Fruit fly (Drosophila melanogaster) whole organism, embryonic: ENCODE results near the gene GstD4.

Experiments
- Atf-2 ChIP-seq: fragments of 200-800 bp; sonication (Bioruptor generic); optimal IDR thresholded peaks from 2 replicates; lab custom pipeline; 2016; ENCODE audit warnings: missing biosample characterization, missing genetic modification characterization
- Bgb ChIP-seq: fragments of 200-800 bp; sonication (Bioruptor generic); IDR thresholded peaks from 2 replicates; pipeline ENCODE4 v1.3.6; 2022; ENCODE audit warnings: missing biosample characterization, missing genetic modification characterization; ENCODE audit not compliant: partially characterized antibody
- CG12104 ChIP-seq: fragments of 200-800 bp; sonication (Bioruptor generic); optimal IDR thresholded peaks from 3 replicates; lab custom pipeline; 2016; ENCODE audit warnings: missing biosample characterization, missing genetic modification characterization
- CG12155 ChIP-seq: fragments of 200-800 bp; sonication (Bioruptor generic); optimal IDR thresholded peaks from 3 replicates; lab custom pipeline; 2016; ENCODE audit warnings: missing biosample characterization, missing genetic modification characterization
- CG13287 ChIP-seq: fragments of 200-800 bp; sonication (Bioruptor generic); IDR thresholded peaks from 2 replicates; pipeline ENCODE4 v1.3.6; 2022; ENCODE audit warnings: missing biosample characterization, missing genetic modification characterization; ENCODE audit not compliant: partially characterized antibody
- CG1602 ChIP-seq: fragments of 200-800 bp; sonication (Bioruptor generic); optimal IDR thresholded peaks from 3 replicates; lab custom pipeline; 2016; ENCODE audit warnings: missing biosample characterization, missing genetic modification characterization
- CG1603 ChIP-seq: fragments of 200-800 bp; sonication (Bioruptor generic); optimal IDR thresholded peaks from 2 replicates; lab custom pipeline; 2019; ENCODE audit warnings: missing biosample characterization, mild to moderate bottlenecking, missing genetic modification characterization, moderate library complexity
- CG16779 ChIP-seq: fragments of 200-800 bp; sonication (Bioruptor generic); IDR thresholded peaks from 2 replicates; pipeline ENCODE4 v1.3.6; 2022; ENCODE audit warnings: missing biosample characterization, missing genetic modification characterization
- CG16813 ChIP-seq: fragments of 200-800 bp; sonication (Bioruptor generic); IDR thresholded peaks from 3 replicates; pipeline ENCODE4 v1.3.6; 2022; ENCODE audit warnings: missing biosample characterization, missing genetic modification characterization; ENCODE audit not compliant: partially characterized antibody
- CG17829 ChIP-seq: fragments of 200-800 bp; optimal IDR thresholded peaks from 2 replicates; lab custom pipeline; 2019; ENCODE audit warnings: missing biosample characterization, mild to moderate bottlenecking, missing genetic modification characterization, moderate library complexity
- CG2116 ChIP-seq: fragments of 200-800 bp; sonication (Bioruptor generic); optimal IDR thresholded peaks from 3 replicates; lab custom pipeline; 2018; ENCODE audit warnings: missing biosample characterization, mild to moderate bottlenecking, missing genetic modification characterization
- CG30020 ChIP-seq: fragments of 200-800 bp; optimal IDR thresholded peaks from 2 replicates; lab custom pipeline; 2019; ENCODE audit warnings: missing biosample characterization, mild to moderate bottlenecking, missing genetic modification characterization, moderate library complexity
- CG4617 ChIP-seq: fragments of 200-800 bp; sonication (Bioruptor generic); optimal IDR thresholded peaks from 3 replicates; lab custom pipeline; 2016; ENCODE audit warnings: missing biosample characterization, missing genetic modification characterization, borderline replicate concordance
- CG6654 ChIP-seq: fragments of 200-800 bp; sonication (Bioruptor generic); optimal IDR thresholded peaks from 2 replicates; lab custom pipeline; 2017; ENCODE audit warnings: missing biosample characterization, mild to moderate bottlenecking, missing genetic modification characterization
- CG7928 ChIP-seq: fragments of 200-800 bp; sonication (Bioruptor generic); optimal IDR thresholded peaks from 2 replicates; lab custom pipeline; 2017; ENCODE audit warnings: missing biosample characterization, mild to moderate bottlenecking, missing genetic modification characterization
- CG8924 ChIP-seq: fragments of 200-800 bp; optimal IDR thresholded peaks from 3 replicates; lab custom pipeline; 2019; ENCODE audit warnings: missing biosample characterization, mild to moderate bottlenecking, missing genetic modification characterization, moderate library complexity
- E2f2 ChIP-seq: fragments of 200-800 bp; sonication (Bioruptor generic); IDR thresholded peaks from 2 replicates; pipeline ENCODE4 v1.3.6; 2022; ENCODE audit warnings: missing biosample characterization, missing genetic modification characterization
- GATAe ChIP-seq: fragments of 200-800 bp; sonication (Bioruptor generic); conservative IDR thresholded peaks from 2 replicates; pipeline ENCODE4 v1.3.6; 2022; ENCODE audit warnings: missing biosample characterization, missing genetic modification characterization
- Hmr ChIP-seq: fragments of 200-800 bp; sonication (Bioruptor generic); optimal IDR thresholded peaks from 3 replicates; lab custom pipeline; 2017; ENCODE audit warnings: mild to moderate bottlenecking, missing biosample characterization, missing genetic modification reagents, missing genetic modification characterization
- Lhr ChIP-seq: fragments of 200-800 bp; sonication (Bioruptor generic); optimal IDR thresholded peaks from 3 replicates; lab custom pipeline; 2017; ENCODE audit warnings: mild to moderate bottlenecking, missing biosample characterization, missing genetic modification reagents, missing genetic modification characterization
- Med ChIP-seq: fragments of 200-800 bp; sonication (Bioruptor generic); peaks from one replicate; lab custom pipeline; 2016; ENCODE audit warnings: missing biosample characterization, missing genetic modification characterization, mild to moderate bottlenecking, inconsistent platforms, moderate library complexity
- Rfx ChIP-seq: fragments of 200-800 bp; sonication (Bioruptor generic); IDR thresholded peaks from 2 replicates; pipeline ENCODE4 v1.3.6; 2022; ENCODE audit warnings: missing biosample characterization, missing genetic modification characterization
- Sin3A ChIP-seq: fragments of >200 bp; optimal IDR thresholded peaks from 2 replicates; lab custom pipeline; 2018
- Stat92E ChIP-seq, 3 experiments: fragments of >200 bp in 2 of 3; fragments of 200-800 bp in 1 of 3; sonication (Bioruptor generic) in 1 of 3; optimal IDR thresholded peaks; 2 replicates each; lab custom pipeline; 2017 to 2019; ENCODE audit warnings: missing biosample characterization in 3 of 3, missing genetic modification characterization in 3 of 3, mild to moderate bottlenecking in 1 of 3, moderate library complexity in 1 of 3
- YL-1 ChIP-seq: fragments of 200-800 bp; sonication (Bioruptor generic); optimal IDR thresholded peaks from 3 replicates; lab custom pipeline; 2017; ENCODE audit warnings: missing biosample characterization, mild to moderate bottlenecking, missing genetic modification characterization
- bbx ChIP-seq: fragments of 200-800 bp; sonication (Bioruptor generic); IDR thresholded peaks from 2 replicates; pipeline ENCODE4 v1.3.6; 2022; ENCODE audit warnings: missing biosample characterization, missing genetic modification characterization; ENCODE audit not compliant: partially characterized antibody
- chn ChIP-seq: fragments of 200-800 bp; sonication (Bioruptor generic); optimal IDR thresholded peaks from 2 replicates; lab custom pipeline; 2016; ENCODE audit warnings: missing biosample characterization, missing genetic modification characterization
- danr ChIP-seq: fragments of 200-800 bp; sonication (Bioruptor generic); IDR thresholded peaks from 2 replicates; pipeline ENCODE4 v1.3.6; 2022; ENCODE audit warnings: missing biosample characterization, missing genetic modification characterization
- exex ChIP-seq: fragments of 200-800 bp; sonication (Bioruptor generic); optimal IDR thresholded peaks from 4 replicates; lab custom pipeline; 2018; ENCODE audit warnings: missing biosample characterization, mild to moderate bottlenecking, missing genetic modification characterization, moderate library complexity
- fd3F ChIP-seq: fragments of 200-800 bp; sonication (Bioruptor generic); optimal IDR thresholded peaks from 2 replicates; lab custom pipeline; 2018; ENCODE audit warnings: missing biosample characterization, mild to moderate bottlenecking, missing genetic modification characterization, moderate library complexity
- fu2 ChIP-seq: fragments of 200-800 bp; sonication (Bioruptor generic); optimal IDR thresholded peaks from 2 replicates; lab custom pipeline; 2016; ENCODE audit warnings: missing biosample characterization, missing genetic modification characterization
- gfzf ChIP-seq: fragments of 200-800 bp; sonication (Bioruptor generic); optimal IDR thresholded peaks from 2 replicates; lab custom pipeline; 2016; ENCODE audit warnings: missing biosample characterization, mild to moderate bottlenecking, missing genetic modification characterization, moderate library complexity
- grau ChIP-seq: fragments of 200-800 bp; optimal IDR thresholded peaks from 3 replicates; lab custom pipeline; 2019; ENCODE audit warnings: missing biosample characterization, mild to moderate bottlenecking, missing genetic modification characterization, moderate library complexity
- grn ChIP-seq: fragments of 200-800 bp; sonication (Bioruptor generic); optimal IDR thresholded peaks from 3 replicates; lab custom pipeline; 2017; ENCODE audit warnings: missing biosample characterization, missing genetic modification characterization
- gro ChIP-seq: fragments of 200-800 bp; sonication (Bioruptor generic); optimal IDR thresholded peaks from 2 replicates; lab custom pipeline; 2016; ENCODE audit warnings: missing biosample characterization, missing genetic modification characterization
- gsb-n ChIP-seq: fragments of 200-800 bp; sonication (Bioruptor generic); optimal IDR thresholded peaks from 3 replicates; lab custom pipeline; 2018; ENCODE audit warnings: missing biosample characterization, mild to moderate bottlenecking, missing genetic modification characterization
- hbn ChIP-seq: fragments of 200-800 bp; sonication (Bioruptor generic); IDR thresholded peaks from 2 replicates; pipeline ENCODE4 v1.3.6; 2022; ENCODE audit warnings: missing biosample characterization, missing genetic modification characterization; ENCODE audit not compliant: partially characterized antibody
- insv ChIP-seq, 2 experiments: fragments of 200-800 bp; sonication (Bioruptor generic); optimal IDR thresholded peaks; 3 replicates each; lab custom pipeline; 2016 to 2018; ENCODE audit warnings: missing biosample characterization in 2 of 2, missing genetic modification characterization in 2 of 2
- lbe ChIP-seq: fragments of 200-800 bp; sonication (Bioruptor generic); optimal IDR thresholded peaks from 2 replicates; lab custom pipeline; 2016; ENCODE audit warnings: missing biosample characterization, mild to moderate bottlenecking, missing genetic modification characterization
- luna ChIP-seq: fragments of 200-800 bp; sonication (Bioruptor generic); optimal IDR thresholded peaks from 2 replicates; lab custom pipeline; 2016; ENCODE audit warnings: missing biosample characterization, missing genetic modification characterization
- maf-S ChIP-seq: fragments of 200-800 bp; sonication (Bioruptor generic); optimal IDR thresholded peaks from 2 replicates; lab custom pipeline; 2016; ENCODE audit warnings: missing biosample characterization, missing genetic modification characterization
- nmo ChIP-seq: fragments of 200-800 bp; sonication (Bioruptor generic); optimal IDR thresholded peaks from 2 replicates; lab custom pipeline; 2018; ENCODE audit warnings: missing biosample characterization, mild to moderate bottlenecking, missing genetic modification characterization, moderate library complexity
- sens-2 ChIP-seq: fragments of 200-800 bp; sonication (Bioruptor generic); IDR thresholded peaks from 2 replicates; pipeline ENCODE4 v1.3.6; 2022; ENCODE audit warnings: missing biosample characterization, missing genetic modification characterization
- sim ChIP-seq: fragments of 200-800 bp; sonication (Bioruptor generic); IDR thresholded peaks from 2 replicates; pipeline ENCODE4 v1.3.6; 2022; ENCODE audit warnings: missing biosample characterization, missing genetic modification characterization
- stwl ChIP-seq: fragments of 200-800 bp; sonication (Bioruptor generic); optimal IDR thresholded peaks from 3 replicates; lab custom pipeline; 2018; ENCODE audit warnings: missing biosample characterization, mild to moderate bottlenecking, missing genetic modification characterization, moderate library complexity
- sug ChIP-seq: fragments of 200-800 bp; optimal IDR thresholded peaks from 2 replicates; lab custom pipeline; 2019; ENCODE audit warnings: missing biosample characterization, mild to moderate bottlenecking, missing genetic modification characterization, moderate library complexity
- tna ChIP-seq: fragments of 200-800 bp; sonication (Bioruptor generic); IDR thresholded peaks from 2 replicates; pipeline ENCODE4 v1.3.6; 2022; ENCODE audit warnings: missing biosample characterization, missing genetic modification characterization; ENCODE audit not compliant: partially characterized antibody
- unc-4 ChIP-seq: fragments of 200-800 bp; sonication (Bioruptor generic); IDR thresholded peaks from 2 replicates; pipeline ENCODE4 v1.3.6; 2022; ENCODE audit warnings: missing biosample characterization, missing genetic modification characterization; ENCODE audit not compliant: partially characterized antibody
- wek ChIP-seq: fragments of 200-800 bp; sonication (Bioruptor generic); optimal IDR thresholded peaks from 3 replicates; lab custom pipeline; 2018; ENCODE audit warnings: missing biosample characterization, mild to moderate bottlenecking, missing genetic modification characterization, moderate library complexity
- zfh1 ChIP-seq: fragments of 200-800 bp; sonication (Bioruptor generic); IDR thresholded peaks from 3 replicates; pipeline ENCODE4 v1.3.6; 2022; ENCODE audit warnings: missing biosample characterization, missing genetic modification characterization

Gene GstD4

DNA sequence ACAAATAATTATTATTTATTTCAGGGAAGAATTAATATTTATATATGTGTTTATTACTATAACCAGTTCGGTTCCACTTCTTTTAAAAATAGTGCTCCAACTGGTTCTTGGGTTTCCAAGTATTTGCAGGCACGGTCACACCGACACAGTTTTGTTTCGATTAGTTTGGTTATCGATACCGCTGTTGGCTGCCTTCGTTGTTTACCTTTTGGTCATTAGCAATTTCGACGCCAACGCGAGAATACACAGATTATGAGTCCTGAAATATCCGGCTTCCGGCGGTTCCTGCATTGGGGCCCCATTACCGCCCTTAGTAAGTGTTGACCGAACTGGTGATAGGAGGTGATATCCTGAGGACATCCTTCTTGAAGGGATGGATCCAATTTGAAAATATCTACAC is 34.3 kb downstream of the GstD4 start, which contains the start of gene CG5196 (continued):
- TF ChIP-seq CG4617 (peak; percentile 55), sim (no peak), Lhr (peak; percentile 49), fu2 (no peak), nmo (GFP tag; lab: Kevin White, UChicago) (peak; percentile 31), Bgb (GFP tag; lab: Robert Waterston, UW) (peak; percentile 84), CG17829 (tag; lab: Kevin White, UChicago) (peak; percentile 36), bbx (GFP tag; lab: Robert Waterston, UW) (peak; percentile 77), CG12104 (GFP tag; lab: Kevin White, UChicago) (no peak), E2f2 (GFP tag; lab: Robert Waterston, UW) (peak; percentile 87), CG8924 (peak; percentile 17), insv (GFP tag; optimal IDR thresholded peaks at IDR 0.05; lab: Kevin White, UChicago) (peak in 1 of 2 experiments; percentile 53), gsb-n (tag; lab: Kevin White, UChicago) (peak; percentile 20), danr (no peak), unc-4 (GFP tag; lab: Robert Waterston, UW) (peak; percentile 73), CG2116 (GFP tag; lab: Kevin White, UChicago) (peak; percentile 73), Rfx (GFP tag; lab: Robert Waterston, UW) (peak; percentile 26; the same call in 1 of the 2 replicates), luna (no peak), CG1602 (GFP tag; lab: Kevin White, UChicago) (no peak), CG16779 (GFP tag; lab: Robert Waterston, UW) (peak; percentile 45; the same call in 1 of the 2 replicates), grau (peak; percentile 31), lbe (peak; percentile 66), Stat92E (GFP tag; optimal IDR thresholded peaks at IDR 0.05; lab: Kevin White, UChicago) (peak in 1 of 3 experiments; percentile 44), stwl (tag; lab: Kevin White, UChicago) (peak; percentile 94), wek (peak; percentile 9), YL-1 (GFP tag; lab: Kevin White, UChicago) (peak; percentile 50), sug (tag; lab: Kevin White, UChicago) (peak; percentile 51), CG1603 (tag; lab: Kevin White, UChicago) (peak; percentile 76), maf-S (GFP tag; lab: Kevin White, UChicago) (no peak), CG6654 (peak; percentile 95), CG30020 (peak; percentile 61), gro (GFP tag; lab: Kevin White, UChicago) (peak; percentile 32), Hmr (GFP tag; lab: Kevin White, UChicago) (peak; percentile 41), Med (GFP tag; lab: Kevin White, UChicago) (peak; percentile 49), hbn (GFP tag; lab: Robert Waterston, UW) (peak; percentile 17; the same call in 1 of the 2 replicates), Sin3A (peak; percentile 29), gfzf (peak; percentile 75), CG7928 (peak; percentile 7), zfh1 (GFP tag; lab: Robert Waterston, UW) (0 out of 3 replicates have a peak, but pooled peaks have one; percentile 27), sens-2 (GFP tag; lab: Robert Waterston, UW) (no peak), CG13287 (GFP tag; lab: Robert Waterston, UW) (peak; percentile 84), grn (no peak), tna (peak; percentile 52), chn (GFP tag; lab: Kevin White, UChicago) (no peak), GATAe (no peak), Atf-2 (GFP tag; lab: Kevin White, UChicago) (no peak), CG12155 (no peak), CG16813 (GFP tag; lab: Robert Waterston, UW) (peak; percentile 52; the same call in 2 of the 3 replicates), fd3F (no peak), exex (tag; lab: Kevin White, UChicago) (peak; percentile 64)
